Worm (Caenorhabditis elegans) whole organism, late embryonic: ENCODE data around the gene gegf-1.

ENCODE experiments used
- ceh-6 ChIP-seq: fragments of 200-800 bp; sonication (Bioruptor generic); optimal IDR thresholded peaks from 2 replicates; lab custom pipeline; 2018; ENCODE audit warnings: mild to moderate bottlenecking, missing genetic modification characterization, missing compliant biosample characterization
- ets-4 ChIP-seq: sonication (generic microtip); optimal IDR thresholded peaks from 2 replicates; lab custom pipeline; 2016; ENCODE audit warnings: missing genetic modification characterization, missing compliant biosample characterization
- gmeb-2 ChIP-seq: sonication (generic microtip); optimal IDR thresholded peaks from 2 replicates; lab custom pipeline; 2016; ENCODE audit warnings: missing genetic modification characterization, inconsistent platforms, missing compliant biosample characterization
- hlh-15 ChIP-seq: sonication (generic microtip); optimal IDR thresholded peaks from 2 replicates; lab custom pipeline; 2016; ENCODE audit warnings: missing genetic modification characterization, missing compliant biosample characterization
- lin-11 ChIP-seq: fragments of 200-800 bp; sonication (Bioruptor generic); optimal IDR thresholded peaks from 2 replicates; lab custom pipeline; 2018; ENCODE audit warnings: mild to moderate bottlenecking, missing genetic modification characterization, missing compliant biosample characterization
- madf-2 ChIP-seq: sonication (generic microtip); optimal IDR thresholded peaks from 2 replicates; lab custom pipeline; 2017; ENCODE audit warnings: missing genetic modification characterization, missing compliant biosample characterization
- pha-4 ChIP-seq: fragments of 150-350 bp; optimal IDR thresholded peaks from 2 replicates; lab custom pipeline; 2018; ENCODE audit warnings: missing biosample characterization, missing genetic modification reagents, missing genetic modification characterization
- sox-2 ChIP-seq: fragments of 200-800 bp; sonication (Bioruptor generic); IDR thresholded peaks from 2 replicates; pipeline ENCODE4 v1.3.6; 2022; ENCODE audit warnings: missing genetic modification reagents, missing genetic modification characterization, missing compliant biosample characterization
- unc-42 ChIP-seq: sonication (generic microtip); optimal IDR thresholded peaks from 2 replicates; lab custom pipeline; 2016; ENCODE audit warnings: missing genotype, missing genetic modification characterization, missing compliant biosample characterization

DNA sequence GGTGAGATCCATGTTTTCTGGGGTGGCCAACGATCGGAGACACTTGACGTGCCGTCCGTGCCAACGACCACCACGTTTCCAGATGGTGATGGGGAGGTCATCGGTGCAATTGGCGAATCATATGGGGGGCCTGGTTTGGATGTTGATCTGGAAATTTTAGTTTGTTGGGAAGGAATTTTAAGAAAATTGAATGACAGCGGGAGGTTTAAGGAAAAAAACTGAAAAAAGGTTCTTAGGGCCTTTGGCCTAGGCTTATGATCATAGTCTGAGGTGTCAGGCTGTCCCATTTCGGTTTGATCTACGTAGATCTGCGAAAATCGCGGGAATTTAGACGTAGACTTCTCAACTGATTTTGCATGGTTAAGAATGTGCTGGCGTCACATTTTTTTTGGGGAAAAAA lies 9.9 kb downstream of the gegf-1 start, which contains the start of gene col-99:
- no peak for TF ChIP-seq ceh-6 (GFP tag; lab: Kevin White, UChicago)
- no peak for TF ChIP-seq gmeb-2 (tag; lab: Kevin White, UChicago)
- no peak for TF ChIP-seq unc-42 (tag; lab: Kevin White, UChicago)
- no peak for TF ChIP-seq lin-11 (tag; lab: Kevin White, UChicago)
- TF ChIP-seq ets-4 (tag; lab: Kevin White, UChicago): no peak
- TF ChIP-seq madf-2 (tag; lab: Kevin White, UChicago): no peak
- TF ChIP-seq pha-4: no peak
- TF ChIP-seq sox-2 (GFP tag; lab: Robert Waterston, UW): no peak
- TF ChIP-seq hlh-15 (tag; lab: Kevin White, UChicago): no peak
